Worm (Caenorhabditis elegans): ENCODE measurements around the gene C36B7.2.

C36B7.2 gene

DNA sequence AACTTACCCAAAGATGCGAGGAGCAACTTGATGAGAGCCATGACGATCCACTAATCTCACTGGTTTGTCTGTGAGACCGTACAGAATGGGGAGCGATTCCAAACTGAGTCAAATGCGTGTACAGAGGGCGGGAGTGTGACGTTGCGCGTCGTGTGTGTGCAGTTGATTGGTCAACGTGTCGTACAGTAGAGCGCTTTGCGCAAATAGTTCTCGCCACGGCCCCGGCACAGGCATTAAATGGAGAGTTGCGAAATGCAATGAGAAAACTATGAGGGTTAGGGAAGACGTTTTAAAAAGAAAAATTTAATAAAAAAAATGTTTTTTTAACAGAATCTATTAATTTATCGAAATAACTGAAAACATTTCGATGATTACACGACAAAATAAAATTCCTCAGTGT lies 37.8 kb upstream of the C36B7.2 start, which contains the start of gene pdi-6 (continued):
- TF ChIP-seq unc-39 (tag; optimal IDR thresholded peaks at IDR 0.05) (no peak), madf-5 (GFP tag; IDR thresholded peaks at IDR 0.05) (no peak), snpc-1.2 (GFP tag; IDR thresholded peaks at IDR 0.05) (no peak)

DNA sequence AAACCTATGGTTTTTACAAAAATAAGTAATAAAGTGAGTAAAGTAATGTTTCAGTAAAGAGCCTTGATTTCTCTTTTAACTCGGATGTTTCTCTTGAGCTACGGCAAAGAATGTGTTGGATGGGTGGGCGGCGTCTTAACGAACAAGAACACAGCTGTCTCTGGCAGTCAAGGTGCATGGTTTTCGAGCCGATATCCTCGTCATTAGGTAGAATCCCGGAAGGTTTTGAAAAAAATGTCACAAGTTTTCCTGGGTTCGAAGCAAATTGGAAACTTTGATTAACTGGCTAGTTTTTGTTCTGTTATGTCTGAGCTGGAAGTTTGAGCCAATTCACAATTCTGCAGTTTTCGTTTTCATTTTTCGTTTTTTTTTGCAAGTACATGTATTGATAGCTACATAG lies 31.0 kb upstream of the C36B7.2 start, which contains the start of gene B0403.6:
TSS of gene B0403.6 (minus strand) at position 101 of the 400 bp plus-strand sequence.
- TF ChIP-seq dmd-8 (GFP tag; IDR thresholded peaks at IDR 0.05) (no peak), ceh-44 (GFP tag; IDR thresholded peaks at IDR 0.05) (no peak), unc-62 (GFP tag; optimal IDR thresholded peaks at IDR 0.05 in 1 of 2) (no peak), unc-62 (tag; optimal IDR thresholded peaks at IDR 0.05) (no peak), dmd-6 (GFP tag; IDR thresholded peaks at IDR 0.05) (no peak), dmd-9 (GFP tag; IDR thresholded peaks at IDR 0.05) (no peak), nhr-42 (GFP tag; IDR thresholded peaks at IDR 0.05) (no peak), ama-1 (optimal IDR thresholded peaks at IDR 0.05) (no peak), F44E2.7 (GFP tag; IDR thresholded peaks at IDR 0.05) (no peak), madf-5 (GFP tag; IDR thresholded peaks at IDR 0.05) (no peak), F10B5.3 (tag; optimal IDR thresholded peaks at IDR 0.05) (no peak), aha-1 (tag) (no peak), spr-3 (GFP tag; optimal IDR thresholded peaks at IDR 0.05) (no peak), fkh-10 (GFP tag; optimal IDR thresholded peaks at IDR 0.05) (no peak)

DNA sequence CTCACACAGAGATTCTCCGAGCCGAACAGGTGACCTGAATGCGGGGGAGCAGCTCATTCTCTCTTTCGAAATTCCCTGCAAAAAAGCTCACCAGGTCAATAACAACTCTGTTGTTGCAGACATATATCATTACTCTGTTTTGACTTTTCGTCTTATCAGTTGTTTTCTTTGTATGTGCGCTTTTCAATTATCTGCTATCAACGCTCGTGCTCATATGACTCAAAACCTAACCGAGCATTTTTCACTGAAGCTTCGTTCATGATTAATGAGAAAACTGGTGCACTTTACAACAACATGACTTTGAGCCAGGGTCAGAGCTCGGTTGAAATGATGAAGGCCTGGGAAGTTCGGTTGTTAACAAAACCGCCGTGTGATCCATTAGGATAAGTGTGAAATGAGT lies 29.7 kb upstream of the C36B7.2 start:
- TF ChIP-seq tag-97 (GFP tag; IDR thresholded peaks at IDR 0.05), result no peak
- TF ChIP-seq lin-13 (GFP tag; optimal IDR thresholded peaks at IDR 0.05), result no peak
- TF ChIP-seq aha-1 (tag), result peak; percentile 51
- peak in 1 of 2 experiments; percentile 89 for TF ChIP-seq daf-16 (GFP tag; optimal IDR thresholded peaks at IDR 0.05)
- no peak for TF ChIP-seq daf-16 (tag; optimal IDR thresholded peaks at IDR 0.05)

DNA sequence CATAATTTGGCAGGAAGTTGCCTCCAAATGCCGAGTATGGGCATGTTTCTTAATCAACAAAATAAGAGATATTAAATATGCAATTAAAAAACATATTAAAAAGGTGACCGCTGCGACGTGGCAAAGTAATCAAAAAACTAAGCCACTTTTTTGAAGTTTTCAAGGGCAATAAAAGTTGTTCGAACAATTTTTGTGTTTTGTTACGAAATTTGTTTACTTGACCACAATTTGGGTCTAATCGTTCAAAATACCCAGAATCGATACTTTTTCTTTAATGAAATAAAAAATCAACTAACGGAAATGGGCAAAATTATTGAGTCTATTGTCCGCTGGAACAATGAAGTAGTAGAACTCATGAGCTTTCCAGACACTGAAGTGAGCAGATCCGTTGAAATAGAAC lies 21.1 kb upstream of the C36B7.2 start, which contains the start of gene Y1B5A.1:
TSS of gene Y1B5A.1 (plus strand) at position 301 of the 400 bp plus-strand sequence.
- TF ChIP-seq F44E2.7 (GFP tag; IDR thresholded peaks at IDR 0.05), result no peak
- no peak for TF ChIP-seq ZK337.2 (GFP tag; IDR thresholded peaks at IDR 0.05)
- TF ChIP-seq pha-4 (GFP tag; IDR thresholded peaks at IDR 0.05), result no peak
- TF ChIP-seq pha-4 (tag; optimal IDR thresholded peaks at IDR 0.05), result no peak
- no peak for TF ChIP-seq mdt-29 (GFP tag; IDR thresholded peaks at IDR 0.05)
- TF ChIP-seq lim-7 (GFP tag; IDR thresholded peaks at IDR 0.05), result no peak
- TF ChIP-seq lin-1 (GFP tag; IDR thresholded peaks at IDR 0.05), result no peak
- no peak for TF ChIP-seq fos-1 (tag; optimal IDR thresholded peaks at IDR 0.05)
- TF ChIP-seq ztf-11 (tag; optimal IDR thresholded peaks at IDR 0.05), result no peak

DNA sequence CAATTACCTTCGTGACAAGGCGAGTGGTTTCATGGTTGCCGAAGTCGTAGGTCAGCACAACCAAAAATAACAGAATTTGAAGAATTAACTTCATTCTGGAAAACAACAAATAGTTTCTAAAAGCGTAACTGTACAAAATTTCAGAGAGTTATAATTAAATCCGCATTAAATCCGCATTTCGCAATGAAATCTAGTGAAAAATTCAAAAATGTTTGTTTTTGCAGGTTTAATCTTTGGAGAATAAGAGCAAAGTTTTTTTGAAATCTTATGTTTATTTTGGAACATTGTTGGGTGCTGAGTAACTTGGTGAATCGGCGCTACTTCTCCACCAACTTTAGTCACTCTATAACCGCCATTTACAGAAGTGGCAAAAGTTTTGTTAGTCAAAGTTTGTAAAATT lies 20.3 kb upstream of the C36B7.2 start, which contains the start of gene C36B7.4:
TSS of gene C36B7.4 (minus strand) at position 101 of the 400 bp plus-strand sequence.
- TF ChIP-seq R02D3.7 (tag; optimal IDR thresholded peaks at IDR 0.05) (no peak), nhr-111 (GFP tag; optimal IDR thresholded peaks at IDR 0.05) (no peak), saeg-2 (GFP tag; IDR thresholded peaks at IDR 0.05) (no peak), unc-62 (GFP tag; optimal IDR thresholded peaks at IDR 0.05 in 1 of 2) (peak in 1 of 2 experiments; percentile 58), unc-62 (tag; optimal IDR thresholded peaks at IDR 0.05) (no peak), snpc-4 (tag; optimal IDR thresholded peaks at IDR 0.05) (no peak), ceh-32 (tag; optimal IDR thresholded peaks at IDR 0.05; ENCODE audit: poor library complexity) (no peak), Y75B8A.6 (GFP tag; IDR thresholded peaks at IDR 0.05) (no peak)

DNA sequence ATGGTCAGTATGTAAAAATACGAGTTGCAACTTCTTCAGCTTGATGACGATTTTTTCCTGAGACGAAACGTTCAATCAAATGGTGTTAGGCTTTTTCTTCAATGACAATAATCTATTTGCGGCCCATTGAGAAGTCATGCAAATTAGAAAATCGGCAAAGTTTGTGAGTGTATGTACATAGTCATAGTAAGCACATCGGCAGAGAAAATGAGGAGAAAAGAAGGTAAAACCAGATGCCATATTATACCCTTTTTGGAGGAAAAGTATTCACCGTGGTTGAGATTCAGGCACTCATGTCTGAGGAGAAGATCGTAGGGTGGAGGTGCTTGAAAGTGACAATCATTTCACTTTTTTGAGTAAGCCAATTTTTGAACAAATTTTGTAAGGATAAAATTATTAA lies 9.9 kb upstream of the C36B7.2 start, which contains the start of gene C36B7.5:
TSS of gene C36B7.5 (minus strand) at position 101 of the 400 bp plus-strand sequence.
- TF ChIP-seq aha-1 (tag), result peak; percentile 64
- TF ChIP-seq nhr-48 (tag; optimal IDR thresholded peaks at IDR 0.05), result no peak

Data from whole organism, L4 larva.